Fruit fly (Drosophila melanogaster) Kc167 (cell line): Measurements from ENCODE around the gene Tango6.

Source experiments
- Sin3A ChIP-seq: fragments of >200 bp; optimal IDR thresholded peaks from 2 replicates; lab custom pipeline; 2018; ENCODE audit warnings: missing external identifiers
- psq ChIP-seq: fragments of >200 bp; optimal IDR thresholded peaks from 2 replicates; lab custom pipeline; 2017; ENCODE audit warnings: missing external identifiers
- ttk ChIP-seq: sonication (Bioruptor generic); optimal IDR thresholded peaks from 2 replicates; lab custom pipeline; 2017; ENCODE audit warnings: missing external identifiers

- TF ChIP-seq ttk (lab: Kevin White, UChicago) (no peak), Sin3A (lab: Kevin White, UChicago) (no peak), psq (lab: Kevin White, UChicago) (no peak)
Measured at dm6 chr2L:18919474-18919873, 49.4 kb upstream of the Tango6 start.
